Fruit fly (Drosophila melanogaster): Measurements from ENCODE around the gene Mrp4.
A peak's percentile ranks its signal among the peaks of the same experiment; 100 is the strongest.

Mrp4 gene

dm6 chr3R:11613252-11614036 is 44.4 kb downstream of the Mrp4 start (continued):
- peak; percentile 52 for TF ChIP-seq cato (GFP tag; optimal IDR thresholded peaks at IDR 0.05; ENCODE audit: borderline replicate concordance)
- TF ChIP-seq shn (GFP tag; optimal IDR thresholded peaks at IDR 0.05), result peak; percentile 38
- TF ChIP-seq Mad (GFP tag; optimal IDR thresholded peaks at IDR 0.05), result peak; percentile 45
- peak; percentile 14 for TF ChIP-seq Side (GFP tag; optimal IDR thresholded peaks at IDR 0.05)
- peak; percentile 35 for TF ChIP-seq Six4 (GFP tag; optimal IDR thresholded peaks at IDR 0.05)
- TF ChIP-seq CG8478 (optimal IDR thresholded peaks at IDR 0.05), result no peak
- no peak for TF ChIP-seq luna (GFP tag; optimal IDR thresholded peaks at IDR 0.05)
- peak; percentile 68 for TF ChIP-seq stwl (tag; optimal IDR thresholded peaks at IDR 0.05)
- peak; percentile 51 for TF ChIP-seq CG12155 (GFP tag; optimal IDR thresholded peaks at IDR 0.05)
- TF ChIP-seq CG10274 (GFP tag; optimal IDR thresholded peaks at IDR 0.05), result no peak
- TF ChIP-seq CG12104 (GFP tag; optimal IDR thresholded peaks at IDR 0.05), result peak; percentile 14
- TF ChIP-seq NC2α (GFP tag; optimal IDR thresholded peaks at IDR 0.05), result peak; percentile 5
- no peak for TF ChIP-seq wek (GFP tag; optimal IDR thresholded peaks at IDR 0.05)
- TF ChIP-seq CG13624 (GFP tag; optimal IDR thresholded peaks at IDR 0.05), result peak; percentile 63
- peak; percentile 68 for TF ChIP-seq CG2120 (GFP tag; optimal IDR thresholded peaks at IDR 0.05)
- TF ChIP-seq CG7357 (GFP tag; IDR thresholded peaks at IDR 0.05), result no peak
- no peak for TF ChIP-seq CG5180 (GFP tag; optimal IDR thresholded peaks at IDR 0.05)
- no peak for TF ChIP-seq CG11696 (GFP tag; IDR thresholded peaks at IDR 0.05)
- 0 out of 3 replicates have a peak, but pooled peaks have one; percentile 28 for TF ChIP-seq CG11093 (GFP tag; IDR thresholded peaks at IDR 0.05)
- peak; percentile 38 for TF ChIP-seq fd96Cb (tag; optimal IDR thresholded peaks at IDR 0.05)
- peak; percentile 45 for TF ChIP-seq CG30431 (GFP tag; optimal IDR thresholded peaks at IDR 0.05)
- TF ChIP-seq CG14965 (GFP tag; optimal IDR thresholded peaks at IDR 0.05; ENCODE audit: borderline replicate concordance), result peak; percentile 45
- peak; percentile 43 for TF ChIP-seq Fer1 (GFP tag; optimal IDR thresholded peaks at IDR 0.05)
- TF ChIP-seq emc (GFP tag; optimal IDR thresholded peaks at IDR 0.05), result peak; percentile 30
- no peak for TF ChIP-seq CG2889 (GFP tag; IDR thresholded peaks at IDR 0.05)
- TF ChIP-seq Xbp1 (GFP tag; optimal IDR thresholded peaks at IDR 0.05), result peak; percentile 85
- TF ChIP-seq Fer3 (tag; optimal IDR thresholded peaks at IDR 0.05), result peak; percentile 35
- no peak for TF ChIP-seq CG3995 (GFP tag; optimal IDR thresholded peaks at IDR 0.05)
- peak; percentile 63 for TF ChIP-seq CG9817 (tag; optimal IDR thresholded peaks at IDR 0.05)
- no peak for TF ChIP-seq MESR4 (GFP tag; optimal IDR thresholded peaks at IDR 0.05)
- TF ChIP-seq Aef1 (GFP tag; IDR thresholded peaks at IDR 0.05), result peak; percentile 62
- peak; percentile 61 to 89 for TF ChIP-seq chif (GFP tag; optimal IDR thresholded peaks at IDR 0.05)
- peak; percentile 50 for TF ChIP-seq CG33557 (GFP tag; optimal IDR thresholded peaks at IDR 0.05)
- peak; percentile 46 for TF ChIP-seq p53 (GFP tag; optimal IDR thresholded peaks at IDR 0.05)
- peak in 1 of 2 experiments; percentile 18 for TF ChIP-seq eve (GFP tag; optimal IDR thresholded peaks at IDR 0.05)
- TF ChIP-seq phol (tag; optimal IDR thresholded peaks at IDR 0.05), result peak; percentile 61
- TF ChIP-seq CG10147 (GFP tag; optimal IDR thresholded peaks at IDR 0.05), result no peak
- TF ChIP-seq pzg (GFP tag; optimal IDR thresholded peaks at IDR 0.05), result peak; percentile 24
- peak; percentile 81 for TF ChIP-seq sob (GFP tag; IDR thresholded peaks at IDR 0.05)
- TF ChIP-seq Lpt (GFP tag; optimal IDR thresholded peaks at IDR 0.05), result no peak
- TF ChIP-seq jing (GFP tag; optimal IDR thresholded peaks at IDR 0.05), result no peak
- TF ChIP-seq CG15514 (GFP tag; optimal IDR thresholded peaks at IDR 0.05), result peak; percentile 27
- TF ChIP-seq Abd-B (GFP tag; optimal IDR thresholded peaks at IDR 0.05), result peak; percentile 35
- peak; percentile 14; the same call in 1 of the 3 replicates for TF ChIP-seq CG6791 (GFP tag; IDR thresholded peaks at IDR 0.05; ENCODE audit: partially characterized antibody)
- TF ChIP-seq CG14441 (GFP tag; IDR thresholded peaks at IDR 0.05), result peak; percentile 78
- TF ChIP-seq CG10959 (GFP tag; IDR thresholded peaks at IDR 0.05), result peak; percentile 40; the same call in 1 of the 2 replicates
- no peak for TF ChIP-seq fd64A (GFP tag; optimal IDR thresholded peaks at IDR 0.05)
- no peak for TF ChIP-seq prd (optimal IDR thresholded peaks at IDR 0.05)
- TF ChIP-seq prd (GFP tag; IDR thresholded peaks at IDR 0.05), result peak; percentile 75
- TF ChIP-seq CG15601 (tag; optimal IDR thresholded peaks at IDR 0.05), result peak; percentile 46
